Fruit fly (Drosophila melanogaster) whole organism, prepupa: Measurements from ENCODE around the gene CanA-14F.

Source experiments
- CG10631 ChIP-seq: fragments of 200-800 bp; sonication (Bioruptor generic); optimal IDR thresholded peaks from 2 replicates; lab custom pipeline; 2016; ENCODE audit warnings: missing biosample characterization, missing genetic modification characterization
- CG31627 ChIP-seq: fragments of 200-800 bp; sonication (Bioruptor generic); optimal IDR thresholded peaks from 3 replicates; lab custom pipeline; 2016; ENCODE audit warnings: missing biosample characterization, missing genetic modification characterization
- CG32006 ChIP-seq: fragments of 200-800 bp; sonication (Bioruptor generic); optimal IDR thresholded peaks from 3 replicates; lab custom pipeline; 2017; ENCODE audit warnings: missing biosample characterization, mild to moderate bottlenecking, missing genetic modification characterization
- CG9139 ChIP-seq: fragments of 200-800 bp; sonication (Bioruptor generic); optimal IDR thresholded peaks from 3 replicates; lab custom pipeline; 2017; ENCODE audit warnings: missing biosample characterization, mild to moderate bottlenecking, missing genetic modification characterization
- Eip75B ChIP-seq: fragments of 200-800 bp; sonication (Bioruptor generic); optimal IDR thresholded peaks from 3 replicates; lab custom pipeline; 2016; ENCODE audit warnings: missing biosample characterization, missing genetic modification characterization
- Hr39 ChIP-seq: fragments of 200-800 bp; sonication (Bioruptor generic); optimal IDR thresholded peaks from 2 replicates; lab custom pipeline; 2016; ENCODE audit warnings: missing biosample characterization, missing genetic modification characterization
- dac ChIP-seq: fragments of 200-800 bp; sonication (Bioruptor generic); optimal IDR thresholded peaks from 2 replicates; lab custom pipeline; 2017; ENCODE audit warnings: missing biosample characterization, mild to moderate bottlenecking, missing genetic modification characterization
- dsx ChIP-seq: fragments of 200-800 bp; optimal IDR thresholded peaks from 3 replicates; lab custom pipeline; 2019; ENCODE audit warnings: missing biosample characterization, mild to moderate bottlenecking, missing genetic modification characterization, moderate library complexity; ENCODE audit not compliant: poor library complexity, severe bottlenecking
- fd85E ChIP-seq: fragments of 200-800 bp; sonication (Bioruptor generic); optimal IDR thresholded peaks from 3 replicates; lab custom pipeline; 2016; ENCODE audit warnings: missing biosample characterization, missing genetic modification characterization
- net ChIP-seq: fragments of 200-800 bp; sonication (Bioruptor generic); optimal IDR thresholded peaks from 3 replicates; lab custom pipeline; 2016; ENCODE audit warnings: missing biosample characterization, missing genetic modification characterization
- ss ChIP-seq, 2 experiments: fragments of 200-800 bp; sonication (Bioruptor generic); optimal IDR thresholded peaks; 2 replicates in 1 of 2; 3 replicates in 1 of 2; lab custom pipeline; 2017 to 2018; ENCODE audit warnings: mild to moderate bottlenecking in 2 of 2, missing biosample characterization in 2 of 2, missing genetic modification characterization in 2 of 2, moderate library complexity in 1 of 2

DNA sequence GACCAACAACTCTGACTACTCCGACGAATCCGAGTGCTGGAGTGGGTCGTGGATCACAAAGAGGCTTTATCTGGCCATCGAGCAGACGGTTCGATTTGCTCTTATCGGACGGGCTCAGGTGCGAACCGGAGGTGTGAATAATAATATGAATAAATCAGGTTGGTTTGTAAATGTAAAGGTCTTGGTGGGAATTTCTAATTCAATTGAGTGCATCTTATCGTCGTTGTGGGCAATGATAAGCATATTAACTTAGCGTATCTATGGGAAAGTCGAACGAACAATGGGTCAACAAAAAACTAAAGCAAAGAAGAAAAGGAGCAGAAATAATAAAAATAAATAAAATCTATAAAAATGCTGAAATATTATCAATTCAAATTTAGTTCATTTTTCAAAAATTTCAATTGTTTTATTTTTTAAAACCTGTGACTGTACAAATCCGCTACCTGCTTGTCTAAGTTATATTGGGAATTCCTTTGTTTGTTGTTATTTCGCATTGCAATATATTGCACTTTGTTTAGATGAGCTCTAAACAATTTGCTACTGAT is 46.1 kb downstream of the CanA-14F start, which contains the start of gene CG9903:
- TF ChIP-seq CG31627 (GFP tag; lab: Kevin White, UChicago) = no peak
- TF ChIP-seq Eip75B (GFP tag; lab: Kevin White, UChicago) = no peak
- no peak for TF ChIP-seq CG10631 (GFP tag; lab: Kevin White, UChicago)
- TF ChIP-seq CG9139 (GFP tag; lab: Kevin White, UChicago) = no peak
- no peak for TF ChIP-seq CG32006 (GFP tag; lab: Kevin White, UChicago)
- TF ChIP-seq dsx (GFP tag; lab: Kevin White, UChicago) = no peak
- no peak for TF ChIP-seq net (GFP tag; lab: Kevin White, UChicago)
- TF ChIP-seq fd85E (GFP tag; lab: Kevin White, UChicago) = no peak
- no peak for TF ChIP-seq dac (GFP tag; lab: Kevin White, UChicago)
- TF ChIP-seq ss (GFP tag; optimal IDR thresholded peaks at IDR 0.05; lab: Kevin White, UChicago) = no peak
- no peak for TF ChIP-seq Hr39 (GFP tag; lab: Kevin White, UChicago)
